Fruit fly (Drosophila melanogaster) whole organism, pupa: Measurements from ENCODE around the gene CG42525.

ENCODE experiments used
- CG10348 ChIP-seq: fragments of 200-800 bp; sonication (Bioruptor generic); IDR thresholded peaks from 2 replicates; pipeline ENCODE4 v1.3.6; 2022; ENCODE audit warnings: missing biosample characterization, missing genetic modification characterization
- CG12605 ChIP-seq: fragments of 200-800 bp; sonication (Bioruptor generic); IDR thresholded peaks from 2 replicates; pipeline ENCODE4 v1.3.6; 2022; ENCODE audit warnings: missing biosample characterization, missing genetic modification characterization
- CG13204 ChIP-seq: fragments of 200-800 bp; sonication (Bioruptor generic); optimal IDR thresholded peaks from 2 replicates; lab custom pipeline; 2018; ENCODE audit warnings: missing biosample characterization, mild to moderate bottlenecking, missing genetic modification characterization, moderate library complexity
- CG14655 ChIP-seq: fragments of 200-800 bp; sonication (Bioruptor generic); optimal IDR thresholded peaks from 3 replicates; lab custom pipeline; 2017; ENCODE audit warnings: mild to moderate bottlenecking, missing biosample characterization, missing genetic modification reagents, missing genetic modification characterization
- CG15710 ChIP-seq: fragments of 200-800 bp; sonication (Bioruptor generic); optimal IDR thresholded peaks from 2 replicates; lab custom pipeline; 2018; ENCODE audit warnings: missing biosample characterization, mild to moderate bottlenecking, missing genetic modification characterization, moderate library complexity
- CG17806 ChIP-seq: fragments of 200-800 bp; sonication (Bioruptor generic); optimal IDR thresholded peaks from 2 replicates; lab custom pipeline; 2018; ENCODE audit warnings: missing biosample characterization, mild to moderate bottlenecking, missing genetic modification characterization, moderate library complexity
- CG32121 ChIP-seq: fragments of 200-800 bp; sonication (Bioruptor generic); IDR thresholded peaks from 2 replicates; pipeline ENCODE4 v1.3.6; 2022; ENCODE audit warnings: missing biosample characterization, missing genetic modification characterization
- CG4496 ChIP-seq: fragments of 200-800 bp; sonication (Bioruptor generic); IDR thresholded peaks from 3 replicates; pipeline ENCODE4 v1.3.6; 2022; ENCODE audit warnings: missing biosample characterization, missing genetic modification characterization
- CG8159 ChIP-seq: fragments of 200-800 bp; sonication (Bioruptor generic); optimal IDR thresholded peaks from 3 replicates; lab custom pipeline; 2018; ENCODE audit warnings: missing biosample characterization, mild to moderate bottlenecking, missing genetic modification characterization, moderate library complexity
- CG8301 ChIP-seq: fragments of 200-800 bp; sonication (Bioruptor generic); optimal IDR thresholded peaks from 2 replicates; lab custom pipeline; 2018; ENCODE audit warnings: missing biosample characterization, mild to moderate bottlenecking, missing genetic modification characterization
- CG9948 ChIP-seq: fragments of 200-800 bp; sonication (Bioruptor generic); optimal IDR thresholded peaks from 2 replicates; lab custom pipeline; 2018; ENCODE audit warnings: missing biosample characterization, mild to moderate bottlenecking, missing genetic modification characterization, moderate library complexity
- D1 ChIP-seq: fragments of 200-800 bp; sonication (Bioruptor generic); optimal IDR thresholded peaks from 2 replicates; lab custom pipeline; 2018; ENCODE audit warnings: missing biosample characterization, mild to moderate bottlenecking, missing genetic modification characterization, moderate library complexity
- EcR ChIP-seq: fragments of 200-800 bp; sonication (Bioruptor generic); optimal IDR thresholded peaks from 3 replicates; lab custom pipeline; 2019; ENCODE audit warnings: missing biosample characterization, missing genetic modification characterization, mild to moderate bottlenecking, moderate library complexity, missing genetic modification reagents
- Ets98B ChIP-seq: fragments of 200-800 bp; sonication (Bioruptor generic); IDR thresholded peaks from 2 replicates; pipeline ENCODE4 v1.3.6; 2022; ENCODE audit warnings: missing biosample characterization, missing genetic modification characterization
- Pif1A ChIP-seq: fragments of 200-800 bp; sonication (Bioruptor generic); optimal IDR thresholded peaks from 3 replicates; lab custom pipeline; 2016; ENCODE audit warnings: missing biosample characterization, missing genetic modification characterization
- Pif1B ChIP-seq: fragments of 200-800 bp; sonication (Bioruptor generic); optimal IDR thresholded peaks from 3 replicates; lab custom pipeline; 2016; ENCODE audit warnings: missing biosample characterization, missing genetic modification characterization
- Snoo ChIP-seq: fragments of 200-800 bp; sonication (Bioruptor generic); optimal IDR thresholded peaks from 3 replicates; lab custom pipeline; 2017; ENCODE audit warnings: missing biosample characterization, mild to moderate bottlenecking, missing genetic modification characterization, inconsistent platforms
- fd96Ca ChIP-seq: fragments of 200-800 bp; sonication (Bioruptor generic); IDR thresholded peaks from 3 replicates; pipeline ENCODE4 v1.3.6; 2022; ENCODE audit warnings: missing biosample characterization, missing genetic modification characterization
- gl ChIP-seq: fragments of 200-800 bp; sonication (Bioruptor generic); optimal IDR thresholded peaks from 2 replicates; lab custom pipeline; 2018; ENCODE audit warnings: missing biosample characterization, mild to moderate bottlenecking, missing genetic modification characterization
- rn ChIP-seq: fragments of 200-800 bp; sonication (Bioruptor generic); IDR thresholded peaks from 2 replicates; pipeline ENCODE4 v1.3.6; 2022; ENCODE audit warnings: missing biosample characterization, missing genetic modification characterization

Gene CG42525

DNA sequence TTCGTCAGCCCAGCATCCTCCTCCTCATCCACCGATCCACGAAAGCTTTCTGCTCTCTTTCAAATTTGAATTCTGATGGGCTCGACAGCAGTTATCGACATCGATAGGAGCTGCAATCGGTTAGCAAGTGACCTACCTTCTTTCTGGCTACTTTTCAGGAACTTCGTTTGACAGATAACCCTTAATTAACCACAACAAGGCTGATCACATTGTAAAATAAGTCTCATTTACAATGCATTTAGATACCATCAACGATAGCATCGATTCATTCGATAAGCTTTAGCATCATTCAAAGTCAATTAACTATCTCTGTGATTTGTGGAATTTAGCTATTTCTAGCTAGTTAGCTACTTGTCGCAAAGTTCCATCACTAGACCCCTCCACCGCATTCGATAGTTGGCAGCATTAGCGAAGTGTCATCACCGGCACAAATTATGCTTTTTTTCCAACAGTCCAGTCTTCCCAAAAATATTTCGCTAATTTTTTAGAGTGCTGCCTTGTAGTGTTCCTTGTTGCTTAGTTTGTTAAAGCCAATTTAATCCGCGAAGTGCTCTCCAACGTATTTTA, 10.9 kb downstream of the CG42525 start, which contains the start of the genes MnM and Girdin:
MnM (minus strand) TSS at position 51 of the 567 bp plus-strand sequence.
Girdin (plus strand) TSS at position 401 of the 567 bp plus-strand sequence.
- TF ChIP-seq EcR (GFP tag; lab: Kevin White, UChicago): peak; percentile 7
- peak; percentile 16; the same call in 1 of the 2 replicates for TF ChIP-seq CG10348 (GFP tag; lab: Robert Waterston, UW)
- TF ChIP-seq rn (GFP tag; lab: Robert Waterston, UW): no peak
- TF ChIP-seq CG32121 (GFP tag; lab: Robert Waterston, UW): peak; percentile 35; the same call in 1 of the 2 replicates
- 0 out of 3 replicates have a peak, but pooled peaks have one; percentile 53 for TF ChIP-seq fd96Ca

DNA sequence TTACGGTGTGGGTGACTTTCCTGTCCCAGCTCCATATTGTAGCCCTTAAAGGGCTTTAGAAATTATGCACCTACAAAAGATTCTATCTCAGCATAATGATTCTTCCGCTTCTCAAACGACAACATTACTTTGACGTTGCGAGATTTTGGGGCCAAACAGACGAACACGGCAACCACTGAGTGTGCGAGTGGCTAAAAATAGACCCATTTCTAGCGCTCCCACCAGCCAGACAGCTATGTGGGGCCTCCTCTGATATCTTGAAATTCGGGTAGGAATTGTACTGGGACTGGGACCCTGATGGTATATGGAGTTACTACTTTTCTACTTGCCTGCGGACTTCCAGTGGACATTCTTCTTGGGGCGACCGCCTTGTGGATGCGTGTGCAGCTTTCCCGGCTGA, 11.7 kb downstream of the CG42525 start:
- no peak for TF ChIP-seq CG14655 (GFP tag; lab: Kevin White, UChicago)
- no peak for TF ChIP-seq CG8301
- no peak for TF ChIP-seq CG15710 (tag; lab: Kevin White, UChicago)
- TF ChIP-seq EcR (GFP tag; lab: Kevin White, UChicago): no peak
- no peak for TF ChIP-seq fd96Ca
- no peak for TF ChIP-seq D1 (tag; lab: Kevin White, UChicago)
- no peak for TF ChIP-seq gl
- no peak for TF ChIP-seq CG17806 (tag; lab: Kevin White, UChicago)
- TF ChIP-seq Pif1B (GFP tag; lab: Kevin White, UChicago): no peak
- TF ChIP-seq Snoo (tag; lab: Kevin White, UChicago): no peak
- no peak for TF ChIP-seq CG8159 (tag; lab: Kevin White, UChicago)
- no peak for TF ChIP-seq CG4496 (GFP tag; lab: Robert Waterston, UW)
- TF ChIP-seq Pif1A: no peak
- TF ChIP-seq CG10348 (GFP tag; lab: Robert Waterston, UW): no peak
- no peak for TF ChIP-seq CG12605 (GFP tag; lab: Robert Waterston, UW)
- TF ChIP-seq Ets98B (GFP tag; lab: Robert Waterston, UW): no peak

DNA sequence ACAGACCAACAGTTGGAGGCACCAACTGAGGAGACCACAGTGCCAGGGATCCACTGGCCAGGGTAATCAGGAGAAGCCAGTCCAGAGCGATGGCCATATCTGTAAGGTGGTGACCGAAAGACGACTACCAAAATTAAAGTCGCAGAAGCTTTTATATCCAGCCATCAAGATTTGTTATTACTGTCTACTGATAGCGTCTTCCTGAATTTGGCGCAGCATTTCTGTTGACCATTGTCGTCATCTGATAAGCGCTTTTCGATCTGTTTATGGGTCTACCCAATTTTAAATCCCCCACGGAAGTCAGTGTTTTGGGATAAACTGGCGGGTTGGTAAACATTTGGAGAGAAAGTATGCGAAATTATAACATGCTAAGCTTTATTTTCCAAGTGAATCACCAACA, 17.1 kb downstream of the CG42525 start, which contains the start of gene CG14963:
CG14963 (minus strand) TSS at position 101 of the 400 bp plus-strand sequence.
- TF ChIP-seq CG32121 (GFP tag; lab: Robert Waterston, UW) (no peak), Pif1B (GFP tag; lab: Kevin White, UChicago) (no peak), Snoo (tag; lab: Kevin White, UChicago) (no peak), CG4496 (GFP tag; lab: Robert Waterston, UW) (no peak), Ets98B (GFP tag; lab: Robert Waterston, UW) (no peak), CG14655 (GFP tag; lab: Kevin White, UChicago) (no peak), CG10348 (GFP tag; lab: Robert Waterston, UW) (no peak), Pif1A (no peak), CG13204 (GFP tag; lab: Kevin White, UChicago) (no peak), EcR (GFP tag; lab: Kevin White, UChicago) (no peak), CG17806 (tag; lab: Kevin White, UChicago) (no peak), CG9948 (tag; lab: Kevin White, UChicago) (no peak), D1 (tag; lab: Kevin White, UChicago) (no peak), rn (GFP tag; lab: Robert Waterston, UW) (no peak)

DNA sequence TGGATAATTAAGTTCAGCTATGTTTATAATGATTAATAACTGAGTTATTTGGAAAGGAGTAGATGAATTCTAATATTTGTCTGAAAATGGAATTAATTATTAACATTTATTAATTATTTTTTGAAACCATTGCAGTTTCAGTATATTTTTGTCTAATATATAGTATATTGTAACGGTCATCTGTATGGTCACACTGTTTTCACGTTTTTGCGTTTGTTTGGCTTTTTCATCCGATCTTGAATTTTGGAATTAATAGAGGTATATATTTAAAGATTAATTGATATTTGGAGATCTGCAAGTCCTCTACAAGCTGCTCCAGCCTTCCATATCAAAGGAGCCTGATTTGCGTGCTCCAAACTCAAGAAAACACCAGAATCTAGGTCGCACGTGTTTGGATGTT, 20.4 kb downstream of the CG42525 start, which contains the start of the genes CG32278 and CG32281:
CG32278 (plus strand) TSS at position 180 of the 400 bp plus-strand sequence.
CG32281 (plus strand) TSS at position 269 of the 400 bp plus-strand sequence.
- TF ChIP-seq CG8159 (tag; lab: Kevin White, UChicago): no peak
- TF ChIP-seq CG8301: no peak
- TF ChIP-seq Pif1A: no peak
- TF ChIP-seq CG14655 (GFP tag; lab: Kevin White, UChicago): no peak
- no peak for TF ChIP-seq CG13204 (GFP tag; lab: Kevin White, UChicago)
- TF ChIP-seq fd96Ca: no peak
- no peak for TF ChIP-seq CG17806 (tag; lab: Kevin White, UChicago)

DNA sequence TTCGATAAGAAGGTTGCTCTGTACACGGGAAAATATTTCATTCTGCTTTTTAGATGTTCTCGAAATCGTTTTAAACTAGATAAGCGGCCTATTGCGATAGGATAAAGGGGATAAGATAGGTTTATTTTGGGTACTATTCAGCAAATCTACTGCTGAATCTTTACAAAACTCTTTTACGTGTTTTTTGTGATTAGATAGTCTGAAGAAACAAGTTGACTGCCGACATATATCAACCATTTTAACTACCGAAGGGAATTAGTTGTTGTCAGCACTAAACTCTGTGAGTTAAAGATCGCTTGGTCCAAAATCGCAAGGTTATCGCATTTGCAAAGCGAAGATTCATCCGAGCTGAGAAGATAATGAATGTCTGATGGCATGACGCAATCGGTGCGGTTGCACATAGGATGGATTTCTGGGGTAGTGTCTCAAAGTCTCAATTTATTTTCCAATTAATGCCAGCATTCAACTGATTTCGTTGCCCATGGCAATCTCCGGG, 23.3 kb downstream of the CG42525 start, which contains the start of gene Asciz:
Asciz (minus strand) TSS at position 51 of the 496 bp plus-strand sequence.
- TF ChIP-seq Ets98B (GFP tag; lab: Robert Waterston, UW): no peak
- no peak for TF ChIP-seq CG4496 (GFP tag; lab: Robert Waterston, UW)
- no peak for TF ChIP-seq Snoo (tag; lab: Kevin White, UChicago)
- no peak for TF ChIP-seq fd96Ca
- no peak for TF ChIP-seq D1 (tag; lab: Kevin White, UChicago)
- TF ChIP-seq CG32121 (GFP tag; lab: Robert Waterston, UW): no peak
- TF ChIP-seq CG10348 (GFP tag; lab: Robert Waterston, UW): no peak
- no peak for TF ChIP-seq CG15710 (tag; lab: Kevin White, UChicago)
- no peak for TF ChIP-seq CG17806 (tag; lab: Kevin White, UChicago)
- no peak for TF ChIP-seq CG13204 (GFP tag; lab: Kevin White, UChicago)
- TF ChIP-seq CG8301: no peak
- TF ChIP-seq, all 21 proteins: peak for 0

DNA sequence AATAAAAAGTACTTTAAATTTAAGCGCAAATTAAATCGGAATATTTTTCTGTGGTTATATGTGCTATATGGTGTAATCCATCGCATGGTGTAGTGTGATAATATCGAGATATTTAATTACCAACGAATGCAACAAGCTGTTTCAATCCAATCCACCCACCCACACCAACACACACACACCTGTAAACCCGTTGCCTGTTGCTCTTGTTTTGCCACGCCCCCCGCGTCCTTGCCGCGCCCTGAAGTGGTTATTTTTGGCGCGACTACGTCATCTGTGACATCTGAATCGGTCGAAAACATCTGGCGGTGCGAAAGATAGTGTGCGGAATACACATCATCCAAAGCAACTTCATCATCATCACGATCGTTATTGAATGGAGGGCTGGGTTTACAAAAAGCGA, 24.1 kb downstream of the CG42525 start:
- TF ChIP-seq CG13204 (GFP tag; lab: Kevin White, UChicago) (no peak), CG15710 (tag; lab: Kevin White, UChicago) (no peak), Ets98B (GFP tag; lab: Robert Waterston, UW) (no peak), EcR (GFP tag; lab: Kevin White, UChicago) (peak; percentile 35)
- TF ChIP-seq, all 21 proteins: peak for 1
